Worm (Caenorhabditis elegans) whole organism, late embryonic: ENCODE measurements around the gene srh-98.

ENCODE experiments used
- C08G9.2 ChIP-seq: sonication (generic microtip); optimal IDR thresholded peaks from 2 replicates; lab custom pipeline; 2016; ENCODE audit warnings: mild to moderate bottlenecking, missing genetic modification characterization, moderate library complexity, missing compliant biosample characterization
- C38D4.7 ChIP-seq: fragments of 200-800 bp; sonication (Bioruptor generic); optimal IDR thresholded peaks from 2 replicates; lab custom pipeline; 2018; ENCODE audit warnings: mild to moderate bottlenecking, missing genetic modification characterization, moderate library complexity, missing compliant biosample characterization
- K02D7.2 ChIP-seq: sonication (generic microtip); optimal IDR thresholded peaks from 2 replicates; lab custom pipeline; 2017; ENCODE audit warnings: mild to moderate bottlenecking, missing genetic modification characterization, missing compliant biosample characterization
- K09A11.1 ChIP-seq: sonication (generic microtip); optimal IDR thresholded peaks from 2 replicates; lab custom pipeline; 2017; ENCODE audit warnings: antibody characterized with exemption, mild to moderate bottlenecking, missing genetic modification characterization, missing compliant biosample characterization; ENCODE audit not compliant: insufficient read depth
- ahr-1 ChIP-seq: sonication (generic microtip); optimal IDR thresholded peaks from 2 replicates; lab custom pipeline; 2016; ENCODE audit warnings: missing genetic modification characterization, missing compliant biosample characterization
- ceh-22 ChIP-seq: sonication (generic microtip); optimal IDR thresholded peaks from 2 replicates; lab custom pipeline; 2017; ENCODE audit warnings: missing biosample characterization, missing genetic modification characterization
- ceh-24 ChIP-seq: sonication (generic microtip); optimal IDR thresholded peaks from 2 replicates; lab custom pipeline; 2016; ENCODE audit warnings: mild to moderate bottlenecking, missing genetic modification characterization, missing compliant biosample characterization
- ceh-34 ChIP-seq: sonication (generic microtip); optimal IDR thresholded peaks from 2 replicates; lab custom pipeline; 2016; ENCODE audit warnings: mild to moderate bottlenecking, missing genetic modification characterization, missing compliant biosample characterization
- ceh-6 ChIP-seq: fragments of 200-800 bp; sonication (Bioruptor generic); optimal IDR thresholded peaks from 2 replicates; lab custom pipeline; 2018; ENCODE audit warnings: mild to moderate bottlenecking, missing genetic modification characterization, missing compliant biosample characterization
- ceh-9 ChIP-seq: sonication (generic microtip); optimal IDR thresholded peaks from 2 replicates; lab custom pipeline; 2016; ENCODE audit warnings: mild to moderate bottlenecking, missing genetic modification characterization, inconsistent platforms, missing compliant biosample characterization
- che-1 ChIP-seq: sonication (generic microtip); optimal IDR thresholded peaks from 2 replicates; lab custom pipeline; 2016; ENCODE audit warnings: mild to moderate bottlenecking, missing genetic modification characterization, missing compliant biosample characterization
- dmd-4 ChIP-seq: sonication (generic microtip); optimal IDR thresholded peaks from 2 replicates; lab custom pipeline; 2016; ENCODE audit warnings: borderline replicate concordance, missing genetic modification characterization, missing compliant biosample characterization
- elt-2 ChIP-seq: sonication (generic microtip); optimal IDR thresholded peaks from 2 replicates; lab custom pipeline; 2016; ENCODE audit warnings: missing genetic modification reagents, missing genetic modification characterization, missing compliant biosample characterization
- elt-4 ChIP-seq: sonication (generic microtip); optimal IDR thresholded peaks from 2 replicates; lab custom pipeline; 2016; ENCODE audit warnings: missing genetic modification characterization, missing compliant biosample characterization
- ets-4 ChIP-seq: sonication (generic microtip); optimal IDR thresholded peaks from 2 replicates; lab custom pipeline; 2016; ENCODE audit warnings: missing genetic modification characterization, missing compliant biosample characterization
- eyg-1 ChIP-seq: sonication (generic microtip); optimal IDR thresholded peaks from 2 replicates; lab custom pipeline; 2016; ENCODE audit warnings: missing genotype, missing genetic modification characterization, missing compliant biosample characterization
- fkh-10 ChIP-seq: fragments of 150-350 bp; optimal IDR thresholded peaks from 2 replicates; lab custom pipeline; 2014; ENCODE audit warnings: missing biosample characterization, missing genetic modification reagents, missing genetic modification characterization
- fkh-6 ChIP-seq: sonication (generic microtip); optimal IDR thresholded peaks from 2 replicates; lab custom pipeline; 2016; ENCODE audit warnings: missing genetic modification characterization, missing compliant biosample characterization
- hlh-30 ChIP-seq: sonication (generic microtip); optimal IDR thresholded peaks from 2 replicates; lab custom pipeline; 2017; ENCODE audit warnings: antibody characterized with exemption, missing genetic modification characterization, missing compliant biosample characterization; ENCODE audit not compliant: insufficient read depth
- hlh-8 ChIP-seq: sonication (generic microtip); optimal IDR thresholded peaks from 2 replicates; lab custom pipeline; 2016; ENCODE audit warnings: missing genotype, missing genetic modification characterization, missing compliant biosample characterization
- lin-11 ChIP-seq: fragments of 200-800 bp; sonication (Bioruptor generic); optimal IDR thresholded peaks from 2 replicates; lab custom pipeline; 2018; ENCODE audit warnings: mild to moderate bottlenecking, missing genetic modification characterization, missing compliant biosample characterization
- mec-3 ChIP-seq: sonication (generic microtip); optimal IDR thresholded peaks from 2 replicates; lab custom pipeline; 2016; ENCODE audit warnings: borderline replicate concordance, missing genetic modification characterization, missing compliant biosample characterization
- nhr-11 ChIP-seq: fragments of 150-350 bp; optimal IDR thresholded peaks from 2 replicates; lab custom pipeline; 2014; ENCODE audit warnings: missing biosample characterization, missing genetic modification characterization
- nhr-232 ChIP-seq: sonication (generic microtip); optimal IDR thresholded peaks from 2 replicates; lab custom pipeline; 2016; ENCODE audit warnings: missing genetic modification characterization, missing compliant biosample characterization
- pros-1 ChIP-seq: fragments of 150-350 bp; optimal IDR thresholded peaks from 2 replicates; lab custom pipeline; 2014; ENCODE audit warnings: missing biosample characterization, missing genetic modification reagents, missing genetic modification characterization
- ref-2 ChIP-seq: sonication (generic microtip); optimal IDR thresholded peaks from 2 replicates; lab custom pipeline; 2016; ENCODE audit warnings: missing genetic modification characterization, missing compliant biosample characterization
- sdc-2 ChIP-seq: sonication (generic microtip); optimal IDR thresholded peaks from 2 replicates; lab custom pipeline; 2016; ENCODE audit warnings: missing genotype, missing genetic modification characterization, missing compliant biosample characterization
- tbx-2 ChIP-seq: sonication (generic microtip); optimal IDR thresholded peaks from 2 replicates; lab custom pipeline; 2016; ENCODE audit warnings: missing genetic modification characterization, missing compliant biosample characterization
- tbx-7 ChIP-seq: sonication (generic microtip); optimal IDR thresholded peaks from 2 replicates; lab custom pipeline; 2016; ENCODE audit warnings: missing genotype, missing genetic modification characterization, missing compliant biosample characterization
- ttx-3 ChIP-seq: sonication (generic microtip); optimal IDR thresholded peaks from 2 replicates; lab custom pipeline; 2016; ENCODE audit warnings: missing genetic modification reagents, missing genetic modification characterization, missing compliant biosample characterization
- unc-3 ChIP-seq, 2 experiments: fragments of 200-800 bp in 1 of 2; sonication (Bioruptor generic) in 1 of 2; sonication (generic microtip) in 1 of 2; conservative IDR thresholded peaks in 1 of 2; optimal IDR thresholded peaks in 1 of 2; 2 replicates each; pipeline versions ENCODE4 v1.3.6 to Lab custom; 2016 to 2022; ENCODE audit warnings: missing compliant biosample characterization in 2 of 2, missing genetic modification characterization in 2 of 2, missing genetic modification reagents in 1 of 2
- zip-5 ChIP-seq: sonication (generic microtip); optimal IDR thresholded peaks from 2 replicates; lab custom pipeline; 2016; ENCODE audit warnings: missing genetic modification characterization, missing compliant biosample characterization
- ztf-16 ChIP-seq: sonication (generic microtip); optimal IDR thresholded peaks from 2 replicates; lab custom pipeline; 2017; ENCODE audit warnings: missing genetic modification characterization, missing compliant biosample characterization

Gene srh-98

DNA sequence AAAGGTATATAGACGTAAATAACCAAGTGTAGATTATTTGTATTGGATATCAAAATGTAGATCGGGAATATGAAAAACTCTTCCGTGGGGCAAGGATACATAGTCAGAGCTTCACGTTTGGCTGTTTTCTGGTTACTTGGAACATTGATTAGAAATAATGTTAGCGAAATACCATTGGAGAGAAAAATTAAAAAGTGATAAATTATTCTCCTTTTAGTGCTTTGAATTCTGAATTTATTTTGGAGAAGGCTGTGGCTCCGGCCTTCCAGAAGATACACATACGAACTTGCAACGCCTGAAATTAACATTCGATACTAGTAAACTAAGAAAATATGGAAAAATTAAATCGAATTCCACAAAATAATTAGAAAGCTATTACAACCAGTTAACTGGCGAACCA, at the start of gene srh-98:
Gene srh-98 (minus strand): TSS at position 101 of the 400 bp plus-strand sequence.
- TF ChIP-seq K09A11.1 (tag; lab: Kevin White, UChicago) (no peak), ceh-24 (tag; lab: Kevin White, UChicago) (no peak), fkh-10 (no peak), hlh-30 (tag; lab: Kevin White, UChicago) (no peak), pros-1 (tag; lab: Kevin White, UChicago) (no peak), unc-3 (GFP tag; conservative IDR thresholded peaks at IDR 0.05; lab: Robert Waterston, UW) (no peak), unc-3 (tag; optimal IDR thresholded peaks at IDR 0.05; lab: Kevin White, UChicago) (no peak), sdc-2 (no peak)

DNA sequence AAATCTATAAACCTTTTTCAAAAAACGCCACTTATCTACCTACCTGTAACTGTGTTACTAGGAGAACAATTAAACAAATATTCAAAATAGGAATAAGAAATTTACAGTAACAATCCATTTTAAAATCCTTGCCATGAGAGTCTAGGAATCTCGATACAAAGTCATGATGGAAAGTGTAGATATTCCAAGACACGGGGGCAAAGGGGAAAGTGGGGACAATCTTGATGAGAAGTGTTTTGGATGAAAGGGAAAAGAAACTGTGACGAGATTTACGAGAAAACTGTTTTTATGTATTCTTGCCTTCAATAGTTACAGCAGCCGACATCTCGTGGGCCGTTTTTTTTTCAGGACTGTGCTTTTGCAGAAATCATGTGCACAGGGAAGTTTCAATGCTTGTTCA, 46.6 kb upstream of the srh-98 start, which contains the start of gene F28G4.2:
Gene F28G4.2 (minus strand): TSS at position 175 of the 400 bp plus-strand sequence.
- TF ChIP-seq C38D4.7 (GFP tag; lab: Kevin White, UChicago): no peak
- TF ChIP-seq ceh-9: no peak
- no peak for TF ChIP-seq ceh-6
- TF ChIP-seq eyg-1: no peak
- no peak for TF ChIP-seq hlh-8
- no peak for TF ChIP-seq ets-4
- no peak for TF ChIP-seq che-1 (tag; lab: Kevin White, UChicago)
- no peak for TF ChIP-seq ceh-34 (tag; lab: Kevin White, UChicago)
- no peak for TF ChIP-seq tbx-7 (tag; lab: Kevin White, UChicago)
- TF ChIP-seq tbx-2 (tag; lab: Kevin White, UChicago): no peak
- no peak for TF ChIP-seq ttx-3 (tag; lab: Kevin White, UChicago)
- TF ChIP-seq ztf-16 (tag; lab: Kevin White, UChicago): no peak
- TF ChIP-seq K09A11.1 (tag; lab: Kevin White, UChicago): no peak
- no peak for TF ChIP-seq nhr-232 (tag; lab: Kevin White, UChicago)
- no peak for TF ChIP-seq sdc-2
- TF ChIP-seq fkh-6 (tag; lab: Kevin White, UChicago): no peak
- TF ChIP-seq ceh-22: no peak
- no peak for TF ChIP-seq elt-4 (tag; lab: Kevin White, UChicago)
- TF ChIP-seq dmd-4 (tag; lab: Kevin White, UChicago): no peak
- TF ChIP-seq K02D7.2: no peak

ce11 chrV:16277918-16278317, 42.4 kb upstream of the srh-98 start, which contains the start of gene cyp-37B1:
Gene cyp-37B1 (plus strand): TSS chrV:16278116.
- TF ChIP-seq ets-4: no peak
- peak; percentile 18 for TF ChIP-seq elt-2 (tag; lab: Kevin White, UChicago)
- no peak for TF ChIP-seq mec-3 (tag; lab: Kevin White, UChicago)

DNA sequence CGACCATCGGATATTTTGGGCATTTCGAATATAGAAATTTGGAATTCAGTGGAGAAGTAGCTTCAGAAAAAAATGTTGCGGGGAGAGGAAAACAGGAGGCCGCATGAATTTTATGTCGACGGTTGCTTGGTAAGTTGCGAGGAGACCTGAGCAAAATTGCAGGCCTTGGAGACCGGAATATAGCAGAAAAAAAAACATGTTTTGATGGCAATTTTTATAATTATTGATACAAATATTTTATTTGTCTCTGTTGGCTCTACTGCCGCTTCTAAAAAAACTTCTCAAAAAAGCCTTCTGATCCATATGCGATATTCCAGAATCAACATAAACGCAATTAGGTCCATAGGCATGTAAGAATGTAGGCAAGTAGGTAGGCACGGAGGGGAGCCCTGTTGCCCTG, 39.8 kb upstream of the srh-98 start, which contains the start of gene pacl-1:
Gene pacl-1 (minus strand): TSS at position 101 of the 400 bp plus-strand sequence.
- TF ChIP-seq C08G9.2 (tag; lab: Kevin White, UChicago) (no peak), zip-5 (tag; lab: Kevin White, UChicago) (no peak), ref-2 (tag; lab: Kevin White, UChicago) (no peak), ztf-16 (tag; lab: Kevin White, UChicago) (no peak)

- no peak for TF ChIP-seq K02D7.2
- TF ChIP-seq K09A11.1 (tag; lab: Kevin White, UChicago): no peak
- TF ChIP-seq lin-11 (tag; lab: Kevin White, UChicago): no peak
- no peak for TF ChIP-seq ahr-1 (tag; lab: Kevin White, UChicago)
- no peak for TF ChIP-seq nhr-11
Measured at ce11 chrV:16271121-16271520, 35.6 kb upstream of the srh-98 start, which contains the start of gene T13F3.6. Gene T13F3.6 (minus strand): TSS chrV:16271221.
